Fruit fly (Drosophila melanogaster) whole organism, wandering third instar larva: Measurements from ENCODE around the gene Ack.

ENCODE experiments used
- Dfd ChIP-seq: fragments of >200 bp; optimal IDR thresholded peaks from 2 replicates; lab custom pipeline; 2017; ENCODE audit warnings: missing biosample characterization, missing genetic modification characterization
- Myc ChIP-seq: fragments of >200 bp; optimal IDR thresholded peaks from 2 replicates; lab custom pipeline; 2017
- OdsH ChIP-seq: fragments of 200-800 bp; sonication (Bioruptor generic); optimal IDR thresholded peaks from 2 replicates; lab custom pipeline; 2016; ENCODE audit warnings: missing biosample characterization, mild to moderate bottlenecking, missing genetic modification characterization
- Rel ChIP-seq, 2 experiments: fragments of 200-800 bp; sonication (Bioruptor generic) in 1 of 2; optimal IDR thresholded peaks; 2 replicates in 1 of 2; 3 replicates in 1 of 2; lab custom pipeline; 2016 to 2019; ENCODE audit warnings: mild to moderate bottlenecking in 2 of 2, missing biosample characterization in 2 of 2, missing genetic modification characterization in 2 of 2, moderate library complexity in 1 of 2
- dsf ChIP-seq: sonication (Bioruptor generic); optimal IDR thresholded peaks from 2 replicates; lab custom pipeline; 2016; ENCODE audit warnings: missing biosample characterization, missing genetic modification characterization, borderline replicate concordance
- psq ChIP-seq: fragments of 200-800 bp; sonication (Bioruptor generic); optimal IDR thresholded peaks from 3 replicates; lab custom pipeline; 2017; ENCODE audit warnings: missing biosample characterization, mild to moderate bottlenecking, missing genetic modification characterization, moderate library complexity
- usp ChIP-seq: fragments of >200 bp; optimal IDR thresholded peaks from 2 replicates; lab custom pipeline; 2017; ENCODE audit warnings: missing biosample characterization, missing genetic modification characterization
- woc ChIP-seq: sonication (Bioruptor generic); optimal IDR thresholded peaks from 2 replicates; lab custom pipeline; 2016; ENCODE audit warnings: missing biosample characterization, mild to moderate bottlenecking, missing genetic modification characterization

DNA sequence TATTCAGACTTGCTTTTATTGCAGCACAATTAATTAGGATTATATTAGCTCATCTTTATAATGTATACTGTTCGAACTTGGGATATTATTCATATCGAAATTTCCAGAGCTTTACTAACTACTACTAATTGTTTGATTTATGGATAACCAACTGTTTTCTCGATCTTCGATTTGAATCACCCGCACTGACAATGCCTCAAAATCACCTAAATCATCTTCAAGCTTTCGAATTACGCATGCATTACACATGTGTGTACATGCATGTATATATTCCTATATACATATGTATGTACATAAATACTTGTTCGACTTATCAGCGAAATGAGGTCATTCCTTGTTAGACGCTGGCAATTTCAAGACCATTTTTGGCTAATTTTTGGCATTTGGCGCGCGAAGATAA, 13.6 kb downstream of the Ack start:
- TF ChIP-seq Dfd, result no peak
- no peak for TF ChIP-seq Myc (lab: Kevin White, UChicago)
- no peak for TF ChIP-seq woc (GFP tag; lab: Kevin White, UChicago)
- TF ChIP-seq usp (GFP tag; lab: Kevin White, UChicago), result no peak
- no peak for TF ChIP-seq psq (GFP tag; lab: Kevin White, UChicago)
- TF ChIP-seq dsf (GFP tag; lab: Kevin White, UChicago), result no peak
- TF ChIP-seq Rel (GFP tag; optimal IDR thresholded peaks at IDR 0.05; lab: Kevin White, UChicago), result no peak
- no peak for TF ChIP-seq Rel (tag; optimal IDR thresholded peaks at IDR 0.05; lab: Kevin White, UChicago)
- TF ChIP-seq OdsH (GFP tag; lab: Kevin White, UChicago), result no peak
